Fruit fly (Drosophila melanogaster) whole organism, embryonic: ENCODE results near the gene TTLL4A.
A peak's percentile ranks its signal among the peaks of the same experiment; 100 is the strongest.

Source experiments
- B-H1 ChIP-seq: fragments of 200-800 bp; sonication (Bioruptor generic); IDR thresholded peaks from 3 replicates; pipeline ENCODE4 v1.3.6; 2022; ENCODE audit warnings: missing biosample characterization, missing genetic modification characterization
- Blimp-1 ChIP-seq: fragments of 200-800 bp; sonication (Bioruptor generic); optimal IDR thresholded peaks from 3 replicates; lab custom pipeline; 2018; ENCODE audit warnings: missing biosample characterization, missing genetic modification characterization, mild to moderate bottlenecking, moderate library complexity, missing genetic modification reagents
- CG10267 ChIP-seq: fragments of 200-800 bp; sonication (Bioruptor generic); optimal IDR thresholded peaks from 2 replicates; lab custom pipeline; 2018; ENCODE audit warnings: missing biosample characterization, mild to moderate bottlenecking, missing genetic modification characterization, moderate library complexity
- CG10366 ChIP-seq: fragments of 200-800 bp; sonication (Bioruptor generic); IDR thresholded peaks from 2 replicates; pipeline ENCODE4 v1.3.6; 2022; ENCODE audit warnings: missing biosample characterization, missing genetic modification characterization
- CG11247 ChIP-seq: fragments of 200-800 bp; sonication (Bioruptor generic); IDR thresholded peaks from 2 replicates; pipeline ENCODE4 v1.3.6; 2022; ENCODE audit warnings: missing biosample characterization, missing genetic modification characterization
- CG12219 ChIP-seq: fragments of 200-800 bp; sonication (Bioruptor generic); optimal IDR thresholded peaks from 3 replicates; lab custom pipeline; 2018; ENCODE audit warnings: missing biosample characterization, mild to moderate bottlenecking, missing genetic modification characterization
- CG12391 ChIP-seq: fragments of 200-800 bp; sonication (Bioruptor generic); optimal IDR thresholded peaks from 3 replicates; lab custom pipeline; 2018; ENCODE audit warnings: missing biosample characterization, mild to moderate bottlenecking, missing genetic modification characterization, moderate library complexity
- CG12769 ChIP-seq: fragments of 200-800 bp; sonication (Bioruptor generic); optimal IDR thresholded peaks from 2 replicates; lab custom pipeline; 2019; ENCODE audit warnings: missing biosample characterization, mild to moderate bottlenecking, missing genetic modification characterization, moderate library complexity
- CG13287 ChIP-seq: fragments of 200-800 bp; sonication (Bioruptor generic); IDR thresholded peaks from 2 replicates; pipeline ENCODE4 v1.3.6; 2022; ENCODE audit warnings: missing biosample characterization, missing genetic modification characterization; ENCODE audit not compliant: partially characterized antibody
- CG14710 ChIP-seq: fragments of 200-800 bp; sonication (Bioruptor generic); optimal IDR thresholded peaks from 3 replicates; lab custom pipeline; 2019; ENCODE audit warnings: missing biosample characterization, mild to moderate bottlenecking, missing genetic modification characterization, moderate library complexity
- CG14860 ChIP-seq: fragments of 200-800 bp; sonication (Bioruptor generic); IDR thresholded peaks from 3 replicates; pipeline ENCODE4 v1.3.6; 2022; ENCODE audit warnings: missing biosample characterization, missing genetic modification characterization; ENCODE audit not compliant: partially characterized antibody
- CG15696 ChIP-seq: fragments of 200-800 bp; sonication (Bioruptor generic); optimal IDR thresholded peaks from 2 replicates; lab custom pipeline; 2019; ENCODE audit warnings: missing biosample characterization, mild to moderate bottlenecking, missing genetic modification characterization, moderate library complexity
- CG17802 ChIP-seq: fragments of 200-800 bp; sonication (Bioruptor generic); optimal IDR thresholded peaks from 2 replicates; lab custom pipeline; 2018; ENCODE audit warnings: missing biosample characterization, mild to moderate bottlenecking, missing genetic modification characterization, moderate library complexity
- CG18011 ChIP-seq: fragments of 200-800 bp; sonication (Bioruptor generic); optimal IDR thresholded peaks from 2 replicates; lab custom pipeline; 2017; ENCODE audit warnings: missing biosample characterization, missing genetic modification characterization, mild to moderate bottlenecking, moderate library complexity, missing genotype
- CG18599 ChIP-seq: fragments of 200-800 bp; sonication (Bioruptor generic); optimal IDR thresholded peaks from 3 replicates; lab custom pipeline; 2017; ENCODE audit warnings: missing biosample characterization, missing genetic modification characterization, mild to moderate bottlenecking, moderate library complexity, missing genetic modification reagents
- CG2202 ChIP-seq: fragments of 200-800 bp; sonication (Bioruptor generic); optimal IDR thresholded peaks from 2 replicates; lab custom pipeline; 2018; ENCODE audit warnings: missing biosample characterization, mild to moderate bottlenecking, missing genetic modification characterization
- CG30403 ChIP-seq: fragments of 200-800 bp; sonication (Bioruptor generic); optimal IDR thresholded peaks from 3 replicates; lab custom pipeline; 2016; ENCODE audit warnings: missing biosample characterization, missing genetic modification characterization
- CG4617 ChIP-seq: fragments of 200-800 bp; sonication (Bioruptor generic); optimal IDR thresholded peaks from 3 replicates; lab custom pipeline; 2016; ENCODE audit warnings: missing biosample characterization, missing genetic modification characterization, borderline replicate concordance
- CG7987 ChIP-seq: fragments of 200-800 bp; sonication (Bioruptor generic); optimal IDR thresholded peaks from 2 replicates; lab custom pipeline; 2018; ENCODE audit warnings: missing biosample characterization, mild to moderate bottlenecking, missing genetic modification characterization, moderate library complexity
- CG8765 ChIP-seq: fragments of 200-800 bp; sonication (Bioruptor generic); IDR thresholded peaks from 2 replicates; pipeline ENCODE4 v1.3.6; 2022; ENCODE audit warnings: missing biosample characterization, missing genetic modification characterization
- CG9437 ChIP-seq: fragments of 200-800 bp; sonication (Bioruptor generic); optimal IDR thresholded peaks from 2 replicates; lab custom pipeline; 2018; ENCODE audit warnings: missing biosample characterization, mild to moderate bottlenecking, missing genetic modification characterization
- CG9797 ChIP-seq: fragments of 200-800 bp; sonication (Bioruptor generic); optimal IDR thresholded peaks from 3 replicates; lab custom pipeline; 2018; ENCODE audit warnings: missing biosample characterization, mild to moderate bottlenecking, missing genetic modification characterization
- CG9876 ChIP-seq: fragments of 200-800 bp; sonication (Bioruptor generic); optimal IDR thresholded peaks from 2 replicates; lab custom pipeline; 2016; ENCODE audit warnings: missing biosample characterization, missing genetic modification characterization
- Doc3 ChIP-seq: fragments of 200-800 bp; sonication (Bioruptor generic); IDR thresholded peaks from 3 replicates; pipeline ENCODE4 v1.3.6; 2022; ENCODE audit warnings: missing biosample characterization, missing genetic modification characterization; ENCODE audit not compliant: partially characterized antibody
- Dp ChIP-seq: fragments of 200-800 bp; sonication (Bioruptor generic); optimal IDR thresholded peaks from 2 replicates; lab custom pipeline; 2018; ENCODE audit warnings: missing biosample characterization, mild to moderate bottlenecking, missing genetic modification characterization, moderate library complexity
- Fer2 ChIP-seq: fragments of 200-800 bp; sonication (Bioruptor generic); optimal IDR thresholded peaks from 2 replicates; lab custom pipeline; 2018; ENCODE audit warnings: missing biosample characterization, mild to moderate bottlenecking, missing genetic modification characterization, moderate library complexity
- H15 ChIP-seq: fragments of 200-800 bp; sonication (Bioruptor generic); IDR thresholded peaks from 3 replicates; pipeline ENCODE4 v1.3.6; 2022; ENCODE audit warnings: missing biosample characterization, missing genetic modification characterization
- MTF-1 ChIP-seq: fragments of 200-800 bp; sonication (Bioruptor generic); optimal IDR thresholded peaks from 2 replicates; lab custom pipeline; 2018; ENCODE audit warnings: missing biosample characterization, mild to moderate bottlenecking, missing genetic modification characterization, borderline replicate concordance
- Max ChIP-seq: fragments of 200-800 bp; sonication (Bioruptor generic); optimal IDR thresholded peaks from 2 replicates; lab custom pipeline; 2016; ENCODE audit warnings: missing biosample characterization, mild to moderate bottlenecking, missing genetic modification characterization
- Myb ChIP-seq: fragments of 200-800 bp; sonication (Bioruptor generic); optimal IDR thresholded peaks from 2 replicates; lab custom pipeline; 2016; ENCODE audit warnings: missing biosample characterization, missing genetic modification characterization
- NC2α ChIP-seq: fragments of 200-800 bp; sonication (Bioruptor generic); optimal IDR thresholded peaks from 2 replicates; lab custom pipeline; 2016; ENCODE audit warnings: missing biosample characterization, missing genetic modification characterization
- Nf-YA ChIP-seq: fragments of 200-800 bp; sonication (Bioruptor generic); IDR thresholded peaks from 2 replicates; pipeline ENCODE4 v1.3.6; 2022; ENCODE audit warnings: missing biosample characterization, missing genetic modification characterization
- Six4 ChIP-seq: fragments of 200-800 bp; sonication (Bioruptor generic); optimal IDR thresholded peaks from 2 replicates; lab custom pipeline; 2016; ENCODE audit warnings: missing biosample characterization, missing genetic modification characterization
- bbx ChIP-seq: fragments of 200-800 bp; sonication (Bioruptor generic); IDR thresholded peaks from 2 replicates; pipeline ENCODE4 v1.3.6; 2022; ENCODE audit warnings: missing biosample characterization, missing genetic modification characterization; ENCODE audit not compliant: partially characterized antibody
- chm ChIP-seq: fragments of 200-800 bp; sonication (Bioruptor generic); IDR thresholded peaks from 2 replicates; pipeline ENCODE4 v1.3.6; 2022; ENCODE audit warnings: missing biosample characterization, missing genetic modification characterization
- croc ChIP-seq: fragments of 200-800 bp; sonication (Bioruptor generic); conservative IDR thresholded peaks from 3 replicates; pipeline ENCODE4 v1.3.6; 2022; ENCODE audit warnings: missing biosample characterization, missing genetic modification characterization
- grau ChIP-seq: fragments of 200-800 bp; optimal IDR thresholded peaks from 3 replicates; lab custom pipeline; 2019; ENCODE audit warnings: missing biosample characterization, mild to moderate bottlenecking, missing genetic modification characterization, moderate library complexity
- knrl ChIP-seq: fragments of 200-800 bp; sonication (Bioruptor generic); IDR thresholded peaks from 3 replicates; pipeline ENCODE4 v1.3.6; 2022; ENCODE audit warnings: missing biosample characterization, missing genetic modification characterization; ENCODE audit not compliant: partially characterized antibody
- luna ChIP-seq: fragments of 200-800 bp; sonication (Bioruptor generic); optimal IDR thresholded peaks from 2 replicates; lab custom pipeline; 2016; ENCODE audit warnings: missing biosample characterization, missing genetic modification characterization
- pan ChIP-seq, 4 experiments: fragments of >200 bp in 3 of 4; fragments of 200-800 bp in 1 of 4; sonication (Bioruptor generic) in 1 of 4; optimal IDR thresholded peaks in 3 of 4; IDR thresholded peaks in 1 of 4; 2 replicates each; pipeline versions ENCODE4 v1.3.6 to Lab custom; 2017 to 2022; ENCODE audit warnings: missing biosample characterization in 2 of 4, missing genetic modification characterization in 2 of 4, mixed read lengths in 1 of 4
- pita ChIP-seq: fragments of 200-800 bp; sonication (Bioruptor generic); optimal IDR thresholded peaks from 2 replicates; lab custom pipeline; 2017; ENCODE audit warnings: missing biosample characterization, mild to moderate bottlenecking, missing genetic modification characterization
- pnt ChIP-seq: fragments of 200-800 bp; sonication (Bioruptor generic); optimal IDR thresholded peaks from 3 replicates; lab custom pipeline; 2016; ENCODE audit warnings: missing biosample characterization, missing genetic modification characterization
- ro ChIP-seq: fragments of 200-800 bp; sonication (Bioruptor generic); IDR thresholded peaks from 2 replicates; pipeline ENCODE4 v1.3.6; 2022; ENCODE audit warnings: missing biosample characterization, missing genetic modification characterization
- run ChIP-seq: fragments of 200-800 bp; sonication (Bioruptor generic); optimal IDR thresholded peaks from 3 replicates; lab custom pipeline; 2018; ENCODE audit warnings: missing biosample characterization, mild to moderate bottlenecking, missing genetic modification characterization
- slou ChIP-seq: fragments of 200-800 bp; sonication (Bioruptor generic); optimal IDR thresholded peaks from 3 replicates; lab custom pipeline; 2016; ENCODE audit warnings: missing biosample characterization, missing genetic modification characterization
- stc ChIP-seq: fragments of 200-800 bp; sonication (Bioruptor generic); IDR thresholded peaks from 2 replicates; pipeline ENCODE4 v1.3.6; 2022; ENCODE audit warnings: missing biosample characterization, missing genetic modification characterization
- twi ChIP-seq: fragments of 200-800 bp; optimal IDR thresholded peaks from 2 replicates; lab custom pipeline; 2019; ENCODE audit warnings: missing biosample characterization, mild to moderate bottlenecking, missing genetic modification characterization, moderate library complexity
- vnd ChIP-seq: fragments of 200-800 bp; sonication (Bioruptor generic); IDR thresholded peaks from 3 replicates; pipeline ENCODE4 v1.3.6; 2022; ENCODE audit warnings: missing biosample characterization, missing genetic modification characterization; ENCODE audit not compliant: partially characterized antibody
- vvl ChIP-seq: fragments of 200-800 bp; sonication (Bioruptor generic); IDR thresholded peaks from 2 replicates; pipeline ENCODE4 v1.3.6; 2022; ENCODE audit warnings: missing biosample characterization, missing genetic modification characterization
- wdn ChIP-seq: fragments of 200-800 bp; sonication (Bioruptor generic); IDR thresholded peaks from 2 replicates; pipeline ENCODE4 v1.3.6; 2022; ENCODE audit warnings: missing biosample characterization, missing genetic modification characterization

The TTLL4A gene

dm6 chr2L:10968009-10968383 lies 21.2 kb upstream of the TTLL4A start (continued):
- TF ChIP-seq CG15696 (tag; lab: Kevin White, UChicago) (no peak), CG17802 (tag; lab: Kevin White, UChicago) (no peak), B-H1 (GFP tag; lab: Robert Waterston, UW) (no peak), chm (GFP tag; lab: Robert Waterston, UW) (no peak), CG12391 (tag; lab: Kevin White, UChicago) (no peak), CG9437 (no peak), CG12769 (tag; lab: Kevin White, UChicago) (no peak), pan (optimal IDR thresholded peaks at IDR 0.05; lab: Kevin White, UChicago) (no peak), pan (GFP tag; optimal IDR thresholded peaks at IDR 0.05 in 1 of 2, IDR thresholded peaks at IDR 0.05 in 1 of 2) (no peak), CG7987 (GFP tag; lab: Kevin White, UChicago) (no peak), CG9876 (GFP tag; lab: Kevin White, UChicago) (no peak), croc (GFP tag; lab: Robert Waterston, UW) (no peak), pnt (GFP tag; lab: Kevin White, UChicago) (no peak), Dp (GFP tag; lab: Kevin White, UChicago) (peak; percentile 75), CG14860 (no peak), Myb (GFP tag; lab: Kevin White, UChicago) (peak; percentile 8), run (tag; lab: Kevin White, UChicago) (no peak), grau (tag; lab: Kevin White, UChicago) (no peak), CG4617 (GFP tag; lab: Kevin White, UChicago) (peak; percentile 31), CG10366 (GFP tag; lab: Robert Waterston, UW) (no peak), pita (GFP tag; lab: Kevin White, UChicago) (no peak), Six4 (GFP tag; lab: Kevin White, UChicago) (no peak), Blimp-1 (GFP tag; lab: Kevin White, UChicago) (no peak), MTF-1 (GFP tag; lab: Kevin White, UChicago) (no peak), CG9797 (GFP tag; lab: Kevin White, UChicago) (peak; percentile 68), slou (GFP tag; lab: Kevin White, UChicago) (no peak), twi (tag; lab: Kevin White, UChicago) (no peak), CG14710 (tag; lab: Kevin White, UChicago) (peak; percentile 17), CG30403 (GFP tag; lab: Kevin White, UChicago) (no peak), CG13287 (peak; percentile 28; the same call in 1 of the 2 replicates), CG11247 (no peak), Max (GFP tag; lab: Kevin White, UChicago) (no peak), CG18011 (GFP tag; lab: Kevin White, UChicago) (no peak), wdn (no peak), ro (no peak), Fer2 (no peak), NC2α (GFP tag; lab: Kevin White, UChicago) (no peak), CG18599 (no peak), knrl (no peak), Nf-YA (GFP tag; lab: Robert Waterston, UW) (no peak), CG2202 (tag; lab: Kevin White, UChicago) (no peak), CG10267 (tag; lab: Kevin White, UChicago) (peak; percentile 41), CG8765 (no peak), bbx (GFP tag; lab: Robert Waterston, UW) (no peak), luna (GFP tag; lab: Kevin White, UChicago) (no peak), stc (GFP tag; lab: Robert Waterston, UW) (no peak), vvl (peak; percentile 8; the same call in 1 of the 2 replicates), CG12219 (GFP tag; lab: Kevin White, UChicago) (no peak), H15 (GFP tag; lab: Robert Waterston, UW) (no peak), Doc3 (no peak), vnd (GFP tag; lab: Robert Waterston, UW) (no peak)
